Worm (Caenorhabditis elegans): ENCODE results near the gene utx-1.

ce11 chrX:8562586-8562985 lies 5.6 kb downstream of the utx-1 start:
- TF ChIP-seq mab-5 (tag; optimal IDR thresholded peaks at IDR 0.05) (no peak), sptf-1 (tag; optimal IDR thresholded peaks at IDR 0.05) (no peak), lsy-2 (tag; optimal IDR thresholded peaks at IDR 0.05) (no peak), nhr-76 (tag; optimal IDR thresholded peaks at IDR 0.05) (no peak), blmp-1 (tag; optimal IDR thresholded peaks at IDR 0.05) (no peak), lin-13 (tag; optimal IDR thresholded peaks at IDR 0.05) (no peak), pha-4 (tag; optimal IDR thresholded peaks at IDR 0.05) (no peak), mep-1 (tag; optimal IDR thresholded peaks at IDR 0.05) (no peak), unc-39 (tag; optimal IDR thresholded peaks at IDR 0.05) (no peak), nhr-237 (tag; optimal IDR thresholded peaks at IDR 0.05) (no peak), nhr-2 (tag; optimal IDR thresholded peaks at IDR 0.05) (no peak), unc-62 (GFP tag; optimal IDR thresholded peaks at IDR 0.05) (no peak), ztf-11 (tag; optimal IDR thresholded peaks at IDR 0.05) (no peak)

Measured in whole organism, mixed stage, embryonic.